Fruit fly (Drosophila melanogaster) whole organism, embryonic: ENCODE data around the gene IFT43.
A peak's percentile ranks its signal among the peaks of the same experiment; 100 is the strongest.

Source experiments
- Adf1 ChIP-seq: fragments of 200-800 bp; sonication (Bioruptor generic); IDR thresholded peaks from 2 replicates; pipeline ENCODE4 v1.3.6; 2022; ENCODE audit warnings: missing biosample characterization, missing genetic modification characterization
- BtbVII ChIP-seq: fragments of 200-800 bp; sonication (Bioruptor generic); optimal IDR thresholded peaks from 3 replicates; lab custom pipeline; 2017; ENCODE audit warnings: missing biosample characterization, mild to moderate bottlenecking, missing genetic modification characterization
- Bteb2 ChIP-seq: fragments of 200-800 bp; sonication (Bioruptor generic); optimal IDR thresholded peaks from 2 replicates; lab custom pipeline; 2016; ENCODE audit warnings: missing biosample characterization, missing genetic modification characterization
- CG11456 ChIP-seq: fragments of 200-800 bp; sonication (Bioruptor generic); IDR thresholded peaks from 3 replicates; pipeline ENCODE4 v1.3.6; 2022; ENCODE audit warnings: missing biosample characterization, missing genetic modification characterization
- CG12299 ChIP-seq: fragments of 200-800 bp; sonication (Bioruptor generic); optimal IDR thresholded peaks from 2 replicates; lab custom pipeline; 2018; ENCODE audit warnings: missing biosample characterization, mild to moderate bottlenecking, missing genetic modification characterization
- CG12391 ChIP-seq: fragments of 200-800 bp; sonication (Bioruptor generic); optimal IDR thresholded peaks from 3 replicates; lab custom pipeline; 2018; ENCODE audit warnings: missing biosample characterization, mild to moderate bottlenecking, missing genetic modification characterization, moderate library complexity
- CG13287 ChIP-seq: fragments of 200-800 bp; sonication (Bioruptor generic); IDR thresholded peaks from 2 replicates; pipeline ENCODE4 v1.3.6; 2022; ENCODE audit warnings: missing biosample characterization, missing genetic modification characterization; ENCODE audit not compliant: partially characterized antibody
- CG13775 ChIP-seq: fragments of 200-800 bp; sonication (Bioruptor generic); optimal IDR thresholded peaks from 3 replicates; lab custom pipeline; 2017; ENCODE audit warnings: missing biosample characterization, mild to moderate bottlenecking, missing genetic modification characterization
- CG16813 ChIP-seq: fragments of 200-800 bp; sonication (Bioruptor generic); IDR thresholded peaks from 3 replicates; pipeline ENCODE4 v1.3.6; 2022; ENCODE audit warnings: missing biosample characterization, missing genetic modification characterization; ENCODE audit not compliant: partially characterized antibody
- CG16815 ChIP-seq: fragments of 200-800 bp; sonication (Bioruptor generic); optimal IDR thresholded peaks from 3 replicates; lab custom pipeline; 2017; ENCODE audit warnings: missing biosample characterization, mild to moderate bottlenecking, missing genetic modification characterization
- CG17385 ChIP-seq: fragments of 200-800 bp; sonication (Bioruptor generic); optimal IDR thresholded peaks from 3 replicates; lab custom pipeline; 2018; ENCODE audit warnings: missing biosample characterization, mild to moderate bottlenecking, missing genetic modification characterization
- CG17802 ChIP-seq: fragments of 200-800 bp; sonication (Bioruptor generic); optimal IDR thresholded peaks from 2 replicates; lab custom pipeline; 2018; ENCODE audit warnings: missing biosample characterization, mild to moderate bottlenecking, missing genetic modification characterization, moderate library complexity
- CG18011 ChIP-seq: fragments of 200-800 bp; sonication (Bioruptor generic); optimal IDR thresholded peaks from 2 replicates; lab custom pipeline; 2017; ENCODE audit warnings: missing biosample characterization, missing genetic modification characterization, mild to moderate bottlenecking, moderate library complexity, missing genotype
- CG18262 ChIP-seq: fragments of 200-800 bp; optimal IDR thresholded peaks from 3 replicates; lab custom pipeline; 2019; ENCODE audit warnings: missing biosample characterization, mild to moderate bottlenecking, missing genetic modification characterization, moderate library complexity
- CG18619 ChIP-seq: fragments of 200-800 bp; sonication (Bioruptor generic); optimal IDR thresholded peaks from 3 replicates; lab custom pipeline; 2017; ENCODE audit warnings: missing biosample characterization, mild to moderate bottlenecking, missing genetic modification characterization
- CG2712 ChIP-seq: fragments of 200-800 bp; optimal IDR thresholded peaks from 3 replicates; lab custom pipeline; 2019; ENCODE audit warnings: missing biosample characterization, mild to moderate bottlenecking, missing genetic modification characterization, moderate library complexity
- CG34422 ChIP-seq: fragments of 200-800 bp; sonication (Bioruptor generic); IDR thresholded peaks from 3 replicates; pipeline ENCODE4 v1.3.6; 2022; ENCODE audit warnings: missing biosample characterization, missing genetic modification characterization
- CG4282 ChIP-seq: fragments of 200-800 bp; sonication (Bioruptor generic); optimal IDR thresholded peaks from 2 replicates; lab custom pipeline; 2016; ENCODE audit warnings: missing biosample characterization, missing genetic modification characterization
- CG43689 ChIP-seq: fragments of 200-800 bp; sonication (Bioruptor generic); IDR thresholded peaks from 2 replicates; pipeline ENCODE4 v1.3.6; 2022; ENCODE audit warnings: missing biosample characterization, missing genetic modification characterization
- CG6791 ChIP-seq: fragments of 200-800 bp; sonication (Bioruptor generic); IDR thresholded peaks from 3 replicates; pipeline ENCODE4 v1.3.6; 2022; ENCODE audit warnings: missing biosample characterization, missing genetic modification characterization; ENCODE audit not compliant: partially characterized antibody
- CG7271 ChIP-seq: fragments of 200-800 bp; sonication (Bioruptor generic); optimal IDR thresholded peaks from 2 replicates; lab custom pipeline; 2018; ENCODE audit warnings: missing biosample characterization, mild to moderate bottlenecking, missing genetic modification characterization, moderate library complexity
- CG7839 ChIP-seq: fragments of 200-800 bp; sonication (Bioruptor generic); optimal IDR thresholded peaks from 3 replicates; lab custom pipeline; 2018; ENCODE audit warnings: missing biosample characterization, mild to moderate bottlenecking, missing genetic modification characterization, moderate library complexity
- CG8944 ChIP-seq: fragments of 200-800 bp; sonication (Bioruptor generic); optimal IDR thresholded peaks from 3 replicates; lab custom pipeline; 2016; ENCODE audit warnings: missing biosample characterization, missing genetic modification characterization
- Dip3 ChIP-seq: fragments of 200-800 bp; sonication (Bioruptor generic); optimal IDR thresholded peaks from 3 replicates; lab custom pipeline; 2016; ENCODE audit warnings: missing biosample characterization, missing genetic modification characterization
- Ets97D ChIP-seq: fragments of 200-800 bp; sonication (Bioruptor generic); optimal IDR thresholded peaks from 3 replicates; lab custom pipeline; 2016; ENCODE audit warnings: missing biosample characterization, missing genetic modification characterization
- MBD-R2 ChIP-seq: fragments of 200-800 bp; sonication (Bioruptor generic); IDR thresholded peaks from 2 replicates; pipeline ENCODE4 v1.3.6; 2022; ENCODE audit warnings: missing biosample characterization, missing genetic modification characterization
- Mad ChIP-seq: fragments of 200-800 bp; sonication (Bioruptor generic); optimal IDR thresholded peaks from 2 replicates; lab custom pipeline; 2016; ENCODE audit warnings: missing biosample characterization, missing genetic modification characterization
- Max ChIP-seq: fragments of 200-800 bp; sonication (Bioruptor generic); optimal IDR thresholded peaks from 2 replicates; lab custom pipeline; 2016; ENCODE audit warnings: missing biosample characterization, mild to moderate bottlenecking, missing genetic modification characterization
- NK7.1 ChIP-seq: fragments of 200-800 bp; sonication (Bioruptor generic); optimal IDR thresholded peaks from 3 replicates; lab custom pipeline; 2016; ENCODE audit warnings: missing biosample characterization, missing genetic modification characterization
- Nf-YC ChIP-seq: fragments of 200-800 bp; optimal IDR thresholded peaks from 3 replicates; lab custom pipeline; 2019; ENCODE audit warnings: missing biosample characterization, mild to moderate bottlenecking, missing genetic modification characterization, moderate library complexity
- Opbp ChIP-seq: fragments of 200-800 bp; sonication (Bioruptor generic); IDR thresholded peaks from 3 replicates; pipeline ENCODE4 v1.3.6; 2022; ENCODE audit warnings: missing biosample characterization, missing genetic modification characterization; ENCODE audit not compliant: partially characterized antibody
- Sin3A ChIP-seq: fragments of >200 bp; optimal IDR thresholded peaks from 2 replicates; lab custom pipeline; 2018
- ab ChIP-seq: fragments of 200-800 bp; sonication (Bioruptor generic); optimal IDR thresholded peaks from 2 replicates; lab custom pipeline; 2016; ENCODE audit warnings: missing biosample characterization, missing genetic modification characterization
- abd-A ChIP-seq: fragments of 200-800 bp; sonication (Bioruptor generic); optimal IDR thresholded peaks from 3 replicates; lab custom pipeline; 2019; ENCODE audit warnings: missing biosample characterization, mild to moderate bottlenecking, missing genetic modification characterization, moderate library complexity
- bbx ChIP-seq: fragments of 200-800 bp; sonication (Bioruptor generic); IDR thresholded peaks from 2 replicates; pipeline ENCODE4 v1.3.6; 2022; ENCODE audit warnings: missing biosample characterization, missing genetic modification characterization; ENCODE audit not compliant: partially characterized antibody
- cato ChIP-seq: fragments of 200-800 bp; sonication (Bioruptor generic); optimal IDR thresholded peaks from 2 replicates; lab custom pipeline; 2016; ENCODE audit warnings: missing biosample characterization, missing genetic modification characterization, borderline replicate concordance
- dimm ChIP-seq: fragments of 200-800 bp; sonication (Bioruptor generic); IDR thresholded peaks from 2 replicates; pipeline ENCODE4 v1.3.6; 2022; ENCODE audit warnings: missing biosample characterization, missing genetic modification characterization
- esg ChIP-seq: fragments of 200-800 bp; sonication (Bioruptor generic); conservative IDR thresholded peaks from 2 replicates; pipeline ENCODE4 v1.3.6; 2022; ENCODE audit warnings: missing biosample characterization, missing genetic modification characterization
- grau ChIP-seq: fragments of 200-800 bp; optimal IDR thresholded peaks from 3 replicates; lab custom pipeline; 2019; ENCODE audit warnings: missing biosample characterization, mild to moderate bottlenecking, missing genetic modification characterization, moderate library complexity
- hth ChIP-seq: fragments of >200 bp; optimal IDR thresholded peaks from 2 replicates; lab custom pipeline; 2017; ENCODE audit warnings: inconsistent platforms
- kay ChIP-seq: fragments of 200-800 bp; sonication (Bioruptor generic); optimal IDR thresholded peaks from 2 replicates; lab custom pipeline; 2016; ENCODE audit warnings: missing biosample characterization, missing genetic modification characterization
- lbe ChIP-seq: fragments of 200-800 bp; sonication (Bioruptor generic); optimal IDR thresholded peaks from 2 replicates; lab custom pipeline; 2016; ENCODE audit warnings: missing biosample characterization, mild to moderate bottlenecking, missing genetic modification characterization
- nom ChIP-seq: fragments of 200-800 bp; sonication (Bioruptor generic); optimal IDR thresholded peaks from 2 replicates; lab custom pipeline; 2017; ENCODE audit warnings: missing biosample characterization, missing genetic modification characterization, mild to moderate bottlenecking, moderate library complexity, missing genetic modification reagents
- prd ChIP-seq, 3 experiments: fragments of >200 bp in 2 of 3; fragments of 200-800 bp in 1 of 3; sonication (Bioruptor generic) in 1 of 3; optimal IDR thresholded peaks in 2 of 3; IDR thresholded peaks in 1 of 3; 2 replicates in 2 of 3; 3 replicates in 1 of 3; pipeline versions ENCODE4 v1.3.6 to Lab custom; 2017 to 2022; ENCODE audit warnings: missing biosample characterization in 1 of 3, missing genetic modification characterization in 1 of 3
- ssp ChIP-seq: fragments of 200-800 bp; sonication (Bioruptor generic); IDR thresholded peaks from 2 replicates; pipeline ENCODE4 v1.3.6; 2022; ENCODE audit warnings: missing biosample characterization, missing genetic modification characterization
- unc-4 ChIP-seq: fragments of 200-800 bp; sonication (Bioruptor generic); IDR thresholded peaks from 2 replicates; pipeline ENCODE4 v1.3.6; 2022; ENCODE audit warnings: missing biosample characterization, missing genetic modification characterization; ENCODE audit not compliant: partially characterized antibody
- vvl ChIP-seq: fragments of 200-800 bp; sonication (Bioruptor generic); IDR thresholded peaks from 2 replicates; pipeline ENCODE4 v1.3.6; 2022; ENCODE audit warnings: missing biosample characterization, missing genetic modification characterization
- wdn ChIP-seq: fragments of 200-800 bp; sonication (Bioruptor generic); IDR thresholded peaks from 2 replicates; pipeline ENCODE4 v1.3.6; 2022; ENCODE audit warnings: missing biosample characterization, missing genetic modification characterization
- zf30C ChIP-seq: fragments of 200-800 bp; sonication (Bioruptor generic); optimal IDR thresholded peaks from 3 replicates; lab custom pipeline; 2018; ENCODE audit warnings: missing biosample characterization, mild to moderate bottlenecking, missing genetic modification characterization

IFT43 gene

dm6 chr2L:12692343-12693079 lies 2.3 kb downstream of the IFT43 start, which contains the start of the genes CCT4 and CG6153 (continued):
- TF ChIP-seq abd-A (tag; lab: Kevin White, UChicago) (no peak), zf30C (no peak), nom (GFP tag; lab: Kevin White, UChicago) (no peak), Sin3A (lab: Kevin White, UChicago) (peak; percentile 83), CG11456 (no peak), CG16815 (GFP tag; lab: Kevin White, UChicago) (no peak), CG13775 (GFP tag; lab: Kevin White, UChicago) (no peak), Ets97D (GFP tag; lab: Kevin White, UChicago) (peak; percentile 71), vvl (GFP tag; lab: Robert Waterston, UW) (peak; percentile 22; the same call in 1 of the 2 replicates), kay (GFP tag; lab: Kevin White, UChicago) (peak; percentile 46), ab (GFP tag; lab: Kevin White, UChicago) (no peak), esg (GFP tag; lab: Robert Waterston, UW) (no peak), CG17385 (GFP tag; lab: Kevin White, UChicago) (peak; percentile 93), hth (no peak), Max (GFP tag; lab: Kevin White, UChicago) (peak; percentile 24), NK7.1 (GFP tag; lab: Kevin White, UChicago) (no peak), ssp (GFP tag; lab: Robert Waterston, UW) (no peak), CG34422 (GFP tag; lab: Robert Waterston, UW) (peak; percentile 33; the same call in 1 of the 3 replicates), Opbp (GFP tag; lab: Robert Waterston, UW) (peak; percentile 65; the same call in 1 of the 3 replicates), Dip3 (no peak), wdn (no peak), CG18011 (GFP tag; lab: Kevin White, UChicago) (no peak), CG16813 (GFP tag; lab: Robert Waterston, UW) (peak; percentile 61; the same call in 2 of the 3 replicates), CG43689 (GFP tag; lab: Robert Waterston, UW) (no peak), CG7271 (no peak), MBD-R2 (peak; percentile 92), grau (tag; lab: Kevin White, UChicago) (no peak), BtbVII (no peak), CG18619 (GFP tag; lab: Kevin White, UChicago) (no peak), Mad (GFP tag; lab: Kevin White, UChicago) (no peak), lbe (GFP tag; lab: Kevin White, UChicago) (no peak), CG12391 (tag; lab: Kevin White, UChicago) (no peak), CG7839 (tag; lab: Kevin White, UChicago) (no peak), CG8944 (GFP tag; lab: Kevin White, UChicago) (no peak), CG2712 (tag; lab: Kevin White, UChicago) (peak; percentile 15), unc-4 (GFP tag; lab: Robert Waterston, UW) (peak; percentile 38), CG18262 (no peak), CG17802 (tag; lab: Kevin White, UChicago) (no peak), Bteb2 (GFP tag; lab: Kevin White, UChicago) (no peak), CG13287 (GFP tag; lab: Robert Waterston, UW) (peak; percentile 60), cato (GFP tag; lab: Kevin White, UChicago) (no peak), dimm (GFP tag; lab: Robert Waterston, UW) (no peak), bbx (GFP tag; lab: Robert Waterston, UW) (peak; percentile 36; the same call in 1 of the 2 replicates), prd (optimal IDR thresholded peaks at IDR 0.05; lab: Kevin White, UChicago) (no peak), prd (GFP tag; IDR thresholded peaks at IDR 0.05; lab: Robert Waterston, UW) (no peak), CG6791 (GFP tag; lab: Robert Waterston, UW) (0 out of 3 replicates have a peak, but pooled peaks have one; percentile 47), CG4282 (GFP tag; lab: Kevin White, UChicago) (no peak), Adf1 (GFP tag; lab: Robert Waterston, UW) (no peak), Nf-YC (peak; percentile 1), CG12299 (tag; lab: Kevin White, UChicago) (no peak)
